Worm (Caenorhabditis elegans): ENCODE results near the gene F52E1.9.

ce11 chrV:8394357-8394850 is 8.1 kb downstream of the F52E1.9 start, which contains the start of the genes pho-6 and F52E1.3:
- TF ChIP-seq hnd-1 (tag; optimal IDR thresholded peaks at IDR 0.05) = no peak
- TF ChIP-seq tbx-37 (GFP tag; conservative IDR thresholded peaks at IDR 0.05) = no peak
- no peak for TF ChIP-seq hmg-4 (GFP tag; optimal IDR thresholded peaks at IDR 0.05)
- no peak for TF ChIP-seq flt-1 (GFP tag; IDR thresholded peaks at IDR 0.05)
- TF ChIP-seq scrt-1 (GFP tag; IDR thresholded peaks at IDR 0.05) = no peak
- TF ChIP-seq ama-1 (optimal IDR thresholded peaks at IDR 0.05) = no peak
- no peak for TF ChIP-seq ceh-36 (tag; optimal IDR thresholded peaks at IDR 0.05)

All from whole organism, early embryonic.